Worm (Caenorhabditis elegans) whole organism, L2 larva: ENCODE results near the gene ZK666.12.

Source experiments
- C34F6.9 ChIP-seq: fragments of 150-350 bp; optimal IDR thresholded peaks from 2 replicates; lab custom pipeline; 2014; ENCODE audit warnings: missing biosample characterization, missing genetic modification characterization
- ama-1 ChIP-seq: fragments of 150-350 bp; optimal IDR thresholded peaks from 2 replicates; lab custom pipeline; 2018; ENCODE audit warnings: inconsistent platforms
- blmp-1 ChIP-seq: sonication (generic microtip); optimal IDR thresholded peaks from 2 replicates; lab custom pipeline; 2017; ENCODE audit warnings: missing genetic modification characterization, mild to moderate bottlenecking, missing compliant biosample characterization, antibody characterized with exemption, moderate library complexity; ENCODE audit not compliant: insufficient read depth
- elt-3 ChIP-seq: sonication (generic microtip); optimal IDR thresholded peaks from 2 replicates; lab custom pipeline; 2017; ENCODE audit warnings: missing biosample characterization, missing genetic modification characterization
- mab-5 ChIP-seq: fragments of 150-350 bp; optimal IDR thresholded peaks from 2 replicates; lab custom pipeline; 2014; ENCODE audit warnings: missing biosample characterization, missing genetic modification characterization
- mdl-1 ChIP-seq, 2 experiments: fragments of 150-350 bp in 1 of 2; sonication (generic microtip) in 1 of 2; optimal IDR thresholded peaks; 2 replicates each; lab custom pipeline; 2017; ENCODE audit warnings: missing biosample characterization in 2 of 2, missing genetic modification characterization in 2 of 2
- nhr-11 ChIP-seq: fragments of 150-350 bp; optimal IDR thresholded peaks from 2 replicates; lab custom pipeline; 2014; ENCODE audit warnings: missing biosample characterization, missing genetic modification characterization
- nhr-12 ChIP-seq: fragments of 150-350 bp; optimal IDR thresholded peaks from 2 replicates; lab custom pipeline; 2014; ENCODE audit warnings: missing biosample characterization, missing genetic modification characterization
- nhr-237 ChIP-seq: fragments of 150-350 bp; optimal IDR thresholded peaks from 2 replicates; lab custom pipeline; 2014; ENCODE audit warnings: missing biosample characterization, missing genetic modification characterization
- nhr-25 ChIP-seq: fragments of 150-350 bp; sonication (generic microtip); optimal IDR thresholded peaks from 3 replicates; lab custom pipeline; 2014; ENCODE audit warnings: missing biosample characterization, missing genetic modification characterization
- unc-62 ChIP-seq: fragments of 150-350 bp; optimal IDR thresholded peaks from 2 replicates; lab custom pipeline; 2014; ENCODE audit warnings: missing biosample characterization, missing genetic modification reagents, missing genetic modification characterization
- ztf-11 ChIP-seq: sonication (generic microtip); optimal IDR thresholded peaks from 2 replicates; lab custom pipeline; 2017; ENCODE audit warnings: missing biosample characterization, missing genetic modification characterization

DNA sequence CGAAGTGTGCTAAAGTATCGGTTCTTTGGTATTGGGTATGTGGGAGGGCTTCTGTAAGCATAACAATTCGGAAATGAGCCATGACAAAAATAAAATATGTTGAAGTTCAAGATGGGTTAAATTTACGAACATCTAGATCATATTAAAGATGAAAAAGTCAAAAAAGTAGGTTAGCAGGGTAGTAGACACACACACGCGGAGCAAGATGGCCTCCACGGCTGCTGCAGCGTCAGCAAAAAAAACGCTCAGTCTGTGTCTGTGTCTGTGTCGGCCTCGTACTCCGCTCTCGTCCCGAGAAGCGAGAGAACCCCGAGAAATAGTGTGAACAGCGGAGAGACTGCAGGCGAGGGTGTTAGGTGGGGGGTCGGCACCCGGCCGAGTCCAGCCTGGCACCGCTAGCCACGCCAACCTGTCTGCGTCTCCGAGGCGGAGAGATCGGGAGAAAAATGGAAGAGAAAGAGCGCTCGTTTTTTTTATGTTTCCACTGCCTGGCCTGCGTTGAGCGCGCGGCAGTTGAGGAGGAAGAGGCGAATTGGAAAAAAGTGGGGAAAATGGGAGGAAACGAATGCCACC, 6.6 kb downstream of the ZK666.12 start, which contains the start of gene myrf-1:
- TF ChIP-seq unc-62 (GFP tag; lab: Kevin White, UChicago) = no peak
- no peak for TF ChIP-seq ztf-11
- peak; percentile 50 for TF ChIP-seq blmp-1 (tag; lab: Kevin White, UChicago)
- TF ChIP-seq mdl-1 (tag; optimal IDR thresholded peaks at IDR 0.05; lab: Kevin White, UChicago) = peak; percentile 64 to 85
- no peak for TF ChIP-seq nhr-237 (tag; lab: Kevin White, UChicago)
- peak; percentile 63 for TF ChIP-seq nhr-25
- no peak for TF ChIP-seq nhr-12
- TF ChIP-seq mab-5 (tag; lab: Kevin White, UChicago) = peak; percentile 37
- no peak for TF ChIP-seq elt-3 (tag; lab: Kevin White, UChicago)
- no peak for TF ChIP-seq nhr-11 (tag; lab: Kevin White, UChicago)
- TF ChIP-seq ama-1 = no peak
- peak; percentile 85 for TF ChIP-seq C34F6.9 (tag; lab: Kevin White, UChicago)
